Worm (Caenorhabditis elegans) whole organism, late embryonic: ENCODE results near the gene srx-67.

Source experiments
- ceh-2 ChIP-seq: sonication (generic microtip); optimal IDR thresholded peaks from 2 replicates; lab custom pipeline; 2016; ENCODE audit warnings: missing genotype, missing genetic modification characterization, missing compliant biosample characterization
- dve-1 ChIP-seq: sonication (generic microtip); optimal IDR thresholded peaks from 2 replicates; lab custom pipeline; 2017; ENCODE audit warnings: antibody characterized with exemption, mild to moderate bottlenecking, missing genetic modification characterization, missing compliant biosample characterization
- nfya-1 ChIP-seq: sonication (generic microtip); optimal IDR thresholded peaks from 2 replicates; lab custom pipeline; 2017; ENCODE audit warnings: missing genetic modification characterization, mild to moderate bottlenecking, missing compliant biosample characterization, antibody characterized with exemption, moderate library complexity
- tbx-2 ChIP-seq: sonication (generic microtip); optimal IDR thresholded peaks from 2 replicates; lab custom pipeline; 2016; ENCODE audit warnings: missing genetic modification characterization, missing compliant biosample characterization

DNA sequence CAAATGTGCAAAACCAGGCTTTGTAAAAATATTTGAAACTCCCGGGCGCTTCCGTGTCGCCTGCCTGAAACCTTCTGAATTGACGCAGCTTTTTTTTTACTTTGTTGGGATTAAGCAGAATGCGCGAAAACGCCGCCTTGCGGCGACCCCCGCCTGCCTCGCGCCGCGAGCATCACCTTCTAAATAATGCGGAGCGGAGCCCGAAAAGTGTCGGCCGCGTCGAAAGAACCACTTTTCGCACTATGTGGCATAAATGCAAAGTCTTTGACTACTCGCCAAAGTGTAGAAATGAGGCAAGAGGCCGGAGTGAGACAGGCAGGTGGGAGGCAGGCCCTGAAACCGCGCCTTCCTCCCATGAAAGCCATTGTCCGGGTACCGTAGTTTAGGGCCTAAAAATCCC lies 3.4 kb upstream of the srx-67 start:
- TF ChIP-seq nfya-1 (no peak), ceh-2 (tag; lab: Kevin White, UChicago) (no peak), dve-1 (tag; lab: Kevin White, UChicago) (no peak), tbx-2 (tag; lab: Kevin White, UChicago) (no peak)
